Fruit fly (Drosophila melanogaster) whole organism, embryonic: ENCODE results near the gene Ser6.

Experiments
- Blimp-1 ChIP-seq: fragments of 200-800 bp; sonication (Bioruptor generic); optimal IDR thresholded peaks from 3 replicates; lab custom pipeline; 2018; ENCODE audit warnings: missing biosample characterization, missing genetic modification characterization, mild to moderate bottlenecking, moderate library complexity, missing genetic modification reagents
- CG17361 ChIP-seq: fragments of 200-800 bp; sonication (Bioruptor generic); IDR thresholded peaks from 3 replicates; pipeline ENCODE4 v1.3.6; 2022; ENCODE audit warnings: missing biosample characterization, missing genetic modification characterization
- Chrac-16 ChIP-seq: fragments of 200-800 bp; sonication (Bioruptor generic); optimal IDR thresholded peaks from 3 replicates; lab custom pipeline; 2016; ENCODE audit warnings: missing biosample characterization, missing genetic modification characterization
- Taf1 ChIP-seq: fragments of 200-800 bp; sonication (Bioruptor generic); IDR thresholded peaks from 2 replicates; pipeline ENCODE4 v1.3.6; 2022; ENCODE audit warnings: missing biosample characterization, missing genetic modification characterization
- bcd ChIP-seq: fragments of 200-800 bp; sonication (Bioruptor generic); optimal IDR thresholded peaks from 2 replicates; lab custom pipeline; 2017; ENCODE audit warnings: missing biosample characterization, mild to moderate bottlenecking, missing genetic modification characterization
- crp ChIP-seq, 2 experiments: fragments of 200-800 bp; sonication (Bioruptor generic); optimal IDR thresholded peaks; 2 replicates in 1 of 2; 3 replicates in 1 of 2; lab custom pipeline; 2017; ENCODE audit warnings: missing biosample characterization in 2 of 2, missing genetic modification characterization in 2 of 2, mild to moderate bottlenecking in 1 of 2, moderate library complexity in 1 of 2
- ems ChIP-seq: fragments of 200-800 bp; sonication (Bioruptor generic); optimal IDR thresholded peaks from 3 replicates; lab custom pipeline; 2016; ENCODE audit warnings: missing biosample characterization, missing genetic modification characterization
- fd96Cb ChIP-seq: fragments of 200-800 bp; sonication (Bioruptor generic); optimal IDR thresholded peaks from 2 replicates; lab custom pipeline; 2018; ENCODE audit warnings: missing biosample characterization, mild to moderate bottlenecking, missing genetic modification characterization, moderate library complexity
- fu2 ChIP-seq: fragments of 200-800 bp; sonication (Bioruptor generic); optimal IDR thresholded peaks from 2 replicates; lab custom pipeline; 2016; ENCODE audit warnings: missing biosample characterization, missing genetic modification characterization
- onecut ChIP-seq: fragments of 200-800 bp; sonication (Bioruptor generic); IDR thresholded peaks from 2 replicates; pipeline ENCODE4 v1.3.6; 2022; ENCODE audit warnings: missing biosample characterization, missing genetic modification characterization
- prd ChIP-seq, 3 experiments: fragments of >200 bp in 2 of 3; fragments of 200-800 bp in 1 of 3; sonication (Bioruptor generic) in 1 of 3; optimal IDR thresholded peaks in 2 of 3; IDR thresholded peaks in 1 of 3; 2 replicates in 2 of 3; 3 replicates in 1 of 3; pipeline versions ENCODE4 v1.3.6 to Lab custom; 2017 to 2022; ENCODE audit warnings: missing biosample characterization in 1 of 3, missing genetic modification characterization in 1 of 3
- repo ChIP-seq: fragments of 200-800 bp; sonication (Bioruptor generic); optimal IDR thresholded peaks from 2 replicates; lab custom pipeline; 2016; ENCODE audit warnings: missing biosample characterization, missing genetic modification characterization

DNA sequence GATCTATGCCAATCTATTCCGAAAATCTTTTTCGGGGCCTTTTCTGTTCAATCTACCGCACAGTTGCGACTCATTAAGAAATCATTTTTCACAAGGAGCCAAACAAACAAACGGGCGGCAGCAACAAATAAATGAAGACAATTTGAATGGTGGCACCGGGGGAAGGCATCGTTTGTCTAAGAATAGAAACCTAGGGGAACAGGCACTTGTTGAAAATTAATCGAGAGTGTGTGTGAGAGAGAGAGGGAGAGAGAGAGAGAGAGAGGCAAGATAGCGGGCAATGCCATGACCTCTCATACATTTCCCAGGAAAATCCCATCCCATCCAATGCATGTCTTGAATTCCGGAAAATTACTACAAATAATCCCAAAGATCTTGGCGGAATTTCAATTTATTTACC, 46.9 kb downstream of the Ser6 start:
- no peak for TF ChIP-seq Chrac-16 (GFP tag; lab: Kevin White, UChicago)
- TF ChIP-seq Blimp-1 (GFP tag; lab: Kevin White, UChicago), result no peak
- no peak for TF ChIP-seq crp (GFP tag; optimal IDR thresholded peaks at IDR 0.05; lab: Kevin White, UChicago)
- no peak for TF ChIP-seq fu2 (GFP tag; lab: Kevin White, UChicago)
- no peak for TF ChIP-seq fd96Cb (tag; lab: Kevin White, UChicago)
- no peak for TF ChIP-seq Taf1
- TF ChIP-seq bcd (GFP tag; lab: Kevin White, UChicago), result no peak
- TF ChIP-seq prd (optimal IDR thresholded peaks at IDR 0.05; lab: Kevin White, UChicago), result no peak
- TF ChIP-seq prd (GFP tag; IDR thresholded peaks at IDR 0.05; lab: Robert Waterston, UW), result no peak
- no peak for TF ChIP-seq repo (GFP tag; lab: Kevin White, UChicago)
- TF ChIP-seq onecut, result no peak
- TF ChIP-seq CG17361 (GFP tag; lab: Robert Waterston, UW), result no peak
- no peak for TF ChIP-seq ems (GFP tag; lab: Kevin White, UChicago)
